Worm (Caenorhabditis elegans): ENCODE results near the gene apt-9.

Gene apt-9

DNA sequence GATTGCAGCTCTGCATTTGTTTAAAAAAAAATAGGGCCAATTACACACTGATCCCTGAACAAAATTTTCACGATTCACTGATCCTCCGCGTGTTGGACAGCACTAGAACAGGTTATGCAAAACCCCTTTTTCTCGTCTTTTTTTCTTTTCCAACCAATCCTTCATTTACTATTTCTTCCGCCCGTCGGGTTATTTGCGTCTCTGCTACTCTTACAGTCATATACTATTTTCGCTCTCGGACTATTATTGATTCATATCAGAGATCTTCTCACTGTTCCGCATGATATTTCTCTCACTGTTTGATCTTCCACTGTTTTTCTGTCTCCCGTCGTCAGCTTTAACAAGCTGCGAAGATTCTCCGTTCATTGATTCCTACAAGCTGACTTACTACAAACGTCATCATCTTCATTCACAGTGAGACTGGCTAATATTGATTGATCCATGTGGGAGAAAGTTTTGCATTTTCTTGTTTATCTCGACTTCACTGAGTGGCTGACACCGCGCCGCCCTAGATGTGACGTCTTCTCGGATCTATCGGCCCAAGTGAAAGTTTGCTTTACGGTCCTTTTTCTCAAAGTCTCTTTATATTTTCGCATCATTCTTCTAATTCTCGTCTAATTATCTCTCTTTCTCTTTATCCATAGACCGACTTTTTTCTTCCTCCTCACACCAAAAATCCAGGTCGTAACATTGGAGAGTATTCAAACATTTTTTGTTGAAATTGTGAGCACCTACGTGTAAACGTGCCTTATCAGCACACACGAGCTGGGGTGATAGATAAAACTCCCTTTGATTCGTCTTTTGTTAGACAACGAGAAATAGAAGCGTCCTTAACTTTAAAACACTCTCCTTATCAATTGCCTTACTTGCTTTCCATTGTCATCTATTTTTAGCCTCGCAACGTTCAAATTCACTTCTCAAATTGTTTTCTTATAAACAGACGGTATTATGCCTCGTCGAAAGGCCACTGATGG, 31.9 kb upstream of the apt-9 start:
- TF ChIP-seq elt-2 (tag; optimal IDR thresholded peaks at IDR 0.05), result peak; percentile 82
- TF ChIP-seq swsn-7 (tag; optimal IDR thresholded peaks at IDR 0.05), result peak; percentile 8
- peak in 1 of 2 experiments; percentile 11 for TF ChIP-seq lsy-2 (tag; optimal IDR thresholded peaks at IDR 0.05)
- no peak for TF ChIP-seq Y116A8C.19 (tag; optimal IDR thresholded peaks at IDR 0.05; ENCODE audit: borderline replicate concordance)
- TF ChIP-seq skn-1 (tag; optimal IDR thresholded peaks at IDR 0.05), result no peak
- TF ChIP-seq nhr-20 (tag; optimal IDR thresholded peaks at IDR 0.05), result peak; percentile 12
- no peak for TF ChIP-seq ceh-90 (tag; optimal IDR thresholded peaks at IDR 0.05)
- no peak for TF ChIP-seq dsc-1 (tag; optimal IDR thresholded peaks at IDR 0.05)
- peak; percentile 6 for TF ChIP-seq lir-3 (tag; optimal IDR thresholded peaks at IDR 0.05; ENCODE audit: poor library complexity)
- TF ChIP-seq efl-1 (optimal IDR thresholded peaks at IDR 0.05), result peak in 1 of 2 experiments; percentile 6
- TF ChIP-seq efl-1 (GFP tag; optimal IDR thresholded peaks at IDR 0.05 in 1 of 2), result no peak
- TF ChIP-seq nhr-85 (tag), result peak; percentile 68
- peak; percentile 43 for TF ChIP-seq snu-23 (GFP tag; optimal IDR thresholded peaks at IDR 0.05)
- TF ChIP-seq nhr-19 (GFP tag; conservative IDR thresholded peaks at IDR 0.05), result no peak
- peak in 1 of 2 experiments; percentile 3 for TF ChIP-seq lin-35 (GFP tag; optimal IDR thresholded peaks at IDR 0.05)
- TF ChIP-seq nhr-90 (tag; optimal IDR thresholded peaks at IDR 0.05; ENCODE audit: poor library complexity), result no peak
- no peak for TF ChIP-seq aha-1 (tag; optimal IDR thresholded peaks at IDR 0.05)
- TF ChIP-seq C34B4.2 (tag; optimal IDR thresholded peaks at IDR 0.05), result no peak
- TF ChIP-seq F16B12.6 (tag; optimal IDR thresholded peaks at IDR 0.05), result no peak
- TF ChIP-seq nhr-12 (tag; optimal IDR thresholded peaks at IDR 0.05), result no peak
- no peak for TF ChIP-seq lin-13 (GFP tag; optimal IDR thresholded peaks at IDR 0.05)
- TF ChIP-seq grh-1 (GFP tag; IDR thresholded peaks at IDR 0.05), result peak; percentile 78
- TF ChIP-seq ces-1 (GFP tag; optimal IDR thresholded peaks at IDR 0.05), result no peak
- no peak for TF ChIP-seq ama-1 (optimal IDR thresholded peaks at IDR 0.05)
- TF ChIP-seq elt-3 (tag; optimal IDR thresholded peaks at IDR 0.05), result peak in 1 of 6 experiments; percentile 27
- TF ChIP-seq mdl-1 (tag; optimal IDR thresholded peaks at IDR 0.05), result no peak
- no peak for TF ChIP-seq ztf-11 (tag; optimal IDR thresholded peaks at IDR 0.05)
- TF ChIP-seq blmp-1 (tag; optimal IDR thresholded peaks at IDR 0.05), result peak; percentile 99

DNA sequence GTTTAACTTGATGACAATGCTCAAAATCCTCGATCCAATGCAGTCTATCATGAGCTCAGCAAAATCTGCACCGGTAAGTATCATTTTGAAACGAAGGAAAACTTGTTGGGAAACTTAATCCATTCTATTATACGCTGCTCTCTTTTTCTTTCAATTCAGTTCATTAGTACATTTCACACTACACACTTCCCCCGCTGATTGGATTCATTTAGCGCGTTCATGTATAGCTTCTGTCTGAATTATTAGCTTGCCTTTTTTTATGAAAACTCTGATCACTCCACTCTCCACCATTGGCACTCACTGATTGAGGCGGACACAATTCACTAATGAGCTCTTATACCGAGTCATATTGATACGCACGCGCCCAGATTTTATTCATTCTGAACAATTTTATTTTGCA, 30.1 kb upstream of the apt-9 start:
- TF ChIP-seq nhr-85 (tag), result no peak
- TF ChIP-seq mef-2 (tag; optimal IDR thresholded peaks at IDR 0.05), result no peak
- TF ChIP-seq nhr-71 (tag; optimal IDR thresholded peaks at IDR 0.05), result no peak
- TF ChIP-seq unc-98 (GFP tag; IDR thresholded peaks at IDR 0.05), result no peak
- no peak for TF ChIP-seq skn-1 (tag; optimal IDR thresholded peaks at IDR 0.05)
- TF ChIP-seq sox-4 (tag; optimal IDR thresholded peaks at IDR 0.05), result no peak
- TF ChIP-seq efl-1 (optimal IDR thresholded peaks at IDR 0.05), result no peak
- peak in 1 of 2 experiments; percentile 56 for TF ChIP-seq efl-1 (GFP tag; optimal IDR thresholded peaks at IDR 0.05 in 1 of 2)
- no peak for TF ChIP-seq elt-2 (tag; optimal IDR thresholded peaks at IDR 0.05)
- TF ChIP-seq ztf-4 (tag; optimal IDR thresholded peaks at IDR 0.05), result no peak
- TF ChIP-seq dsc-1 (tag; optimal IDR thresholded peaks at IDR 0.05), result peak; percentile 38
- TF ChIP-seq tlp-1 (tag; optimal IDR thresholded peaks at IDR 0.05), result no peak
- no peak for TF ChIP-seq zag-1 (tag; optimal IDR thresholded peaks at IDR 0.05)
- TF ChIP-seq dpl-1 (GFP tag; optimal IDR thresholded peaks at IDR 0.05), result no peak
- no peak for TF ChIP-seq sup-37 (GFP tag; optimal IDR thresholded peaks at IDR 0.05)
- TF ChIP-seq lin-14 (GFP tag; optimal IDR thresholded peaks at IDR 0.05), result peak; percentile 26
- TF ChIP-seq ztf-11 (tag; optimal IDR thresholded peaks at IDR 0.05), result no peak
- TF ChIP-seq nhr-90 (tag; optimal IDR thresholded peaks at IDR 0.05; ENCODE audit: poor library complexity), result no peak
- no peak for TF ChIP-seq irx-1 (tag; optimal IDR thresholded peaks at IDR 0.05)
- no peak for TF ChIP-seq lsy-2 (tag; optimal IDR thresholded peaks at IDR 0.05)
- TF ChIP-seq unc-30 (tag; optimal IDR thresholded peaks at IDR 0.05), result no peak
- no peak for TF ChIP-seq lin-15B (tag; optimal IDR thresholded peaks at IDR 0.05)
- no peak for TF ChIP-seq ceh-88 (GFP tag; IDR thresholded peaks at IDR 0.05)
